Worm (Caenorhabditis elegans) whole organism, late embryonic: ENCODE measurements around the gene mom-1.

ENCODE experiments used
- K02D7.2 ChIP-seq: sonication (generic microtip); optimal IDR thresholded peaks from 2 replicates; lab custom pipeline; 2017; ENCODE audit warnings: mild to moderate bottlenecking, missing genetic modification characterization, missing compliant biosample characterization
- Y22D7AL.16 ChIP-seq: sonication (generic microtip); optimal IDR thresholded peaks from 2 replicates; lab custom pipeline; 2016; ENCODE audit warnings: missing genetic modification characterization, missing compliant biosample characterization
- ceh-22 ChIP-seq: sonication (generic microtip); optimal IDR thresholded peaks from 2 replicates; lab custom pipeline; 2017; ENCODE audit warnings: missing biosample characterization, missing genetic modification characterization
- ceh-30 ChIP-seq: fragments of 150-350 bp; optimal IDR thresholded peaks from 2 replicates; lab custom pipeline; 2014; ENCODE audit warnings: missing biosample characterization, missing genetic modification characterization
- eyg-1 ChIP-seq: sonication (generic microtip); optimal IDR thresholded peaks from 2 replicates; lab custom pipeline; 2016; ENCODE audit warnings: missing genotype, missing genetic modification characterization, missing compliant biosample characterization
- hlh-8 ChIP-seq: sonication (generic microtip); optimal IDR thresholded peaks from 2 replicates; lab custom pipeline; 2016; ENCODE audit warnings: missing genotype, missing genetic modification characterization, missing compliant biosample characterization
- pha-4 ChIP-seq: fragments of 150-350 bp; optimal IDR thresholded peaks from 2 replicates; lab custom pipeline; 2018; ENCODE audit warnings: missing biosample characterization, missing genetic modification reagents, missing genetic modification characterization
- pqm-1 ChIP-seq: sonication (generic microtip); optimal IDR thresholded peaks from 2 replicates; lab custom pipeline; 2016; ENCODE audit warnings: missing genetic modification characterization, missing compliant biosample characterization
- zip-5 ChIP-seq: sonication (generic microtip); optimal IDR thresholded peaks from 2 replicates; lab custom pipeline; 2016; ENCODE audit warnings: missing genetic modification characterization, missing compliant biosample characterization

DNA sequence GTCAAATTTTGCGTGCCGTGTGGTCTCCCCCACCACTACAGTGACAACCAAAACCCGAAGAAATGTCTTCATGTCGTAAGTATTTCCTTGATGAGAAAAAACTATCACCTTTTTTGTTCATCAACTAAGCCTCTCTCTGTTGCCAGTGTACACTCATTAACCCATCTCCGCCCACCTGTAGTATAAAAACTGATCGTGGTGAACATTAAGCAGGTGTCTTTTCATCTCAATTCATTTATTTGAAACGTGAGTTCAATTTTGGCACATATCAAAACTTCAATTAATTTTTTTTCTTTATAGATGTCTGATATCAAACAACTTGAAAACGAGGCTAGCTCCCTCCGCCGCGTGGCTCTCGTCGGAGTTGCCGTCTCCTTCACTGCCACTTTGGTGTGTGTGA, 38.5 kb downstream of the mom-1 start, which contains the start of gene col-170:
- no peak for TF ChIP-seq zip-5 (tag; lab: Kevin White, UChicago)
- TF ChIP-seq eyg-1 (tag; lab: Kevin White, UChicago), result no peak
- TF ChIP-seq Y22D7AL.16, result no peak
- no peak for TF ChIP-seq pqm-1 (tag; lab: Kevin White, UChicago)
- no peak for TF ChIP-seq ceh-22 (tag; lab: Kevin White, UChicago)
- TF ChIP-seq hlh-8 (tag; lab: Kevin White, UChicago), result no peak
- no peak for TF ChIP-seq pha-4 (tag; lab: Kevin White, UChicago)
- TF ChIP-seq K02D7.2 (tag; lab: Kevin White, UChicago), result no peak
- TF ChIP-seq ceh-30 (tag; lab: Kevin White, UChicago), result no peak
